Worm (Caenorhabditis elegans) whole organism, L1 larva: ENCODE measurements around the gene F14F7.4.

ENCODE experiments used
- nhr-237 ChIP-seq: fragments of 150-350 bp; optimal IDR thresholded peaks from 2 replicates; lab custom pipeline; 2014; ENCODE audit warnings: missing biosample characterization, missing genetic modification characterization
- nhr-28 ChIP-seq: fragments of 150-350 bp; optimal IDR thresholded peaks from 2 replicates; lab custom pipeline; 2014; ENCODE audit warnings: missing biosample characterization, missing genetic modification characterization

ce11 chrIII:13011927-13012326, 17.6 kb downstream of the F14F7.4 start:
- no peak for TF ChIP-seq nhr-28 (tag; lab: Kevin White, UChicago)
- TF ChIP-seq nhr-237: no peak
